Fruit fly (Drosophila melanogaster): ENCODE results near the gene mRpS24.

The mRpS24 gene

dm6 chr3R:24193373-24193879 lies 30.1 kb upstream of the mRpS24 start, which contains the start of the genes SMC6 and CG6204 (continued):
- TF ChIP-seq Hmr (GFP tag; optimal IDR thresholded peaks at IDR 0.05): peak; percentile 94
- TF ChIP-seq slp2 (GFP tag; optimal IDR thresholded peaks at IDR 0.05): peak; percentile 76
- TF ChIP-seq CHES-1-like (GFP tag; optimal IDR thresholded peaks at IDR 0.05): peak; percentile 79
- TF ChIP-seq tup (GFP tag; optimal IDR thresholded peaks at IDR 0.05): peak; percentile 52
- peak; percentile 95 for TF ChIP-seq CG12391 (tag; optimal IDR thresholded peaks at IDR 0.05)
- peak; percentile 81 for TF ChIP-seq CG3407 (GFP tag; optimal IDR thresholded peaks at IDR 0.05)
- peak; percentile 79 for TF ChIP-seq tx (GFP tag; optimal IDR thresholded peaks at IDR 0.05)
- TF ChIP-seq gsb (GFP tag; IDR thresholded peaks at IDR 0.05): peak; percentile 85
- TF ChIP-seq CG11696 (GFP tag; IDR thresholded peaks at IDR 0.05): peak; percentile 86
- peak; percentile 89 for TF ChIP-seq MBD-R2 (GFP tag; IDR thresholded peaks at IDR 0.05)
- peak; percentile 75 for TF ChIP-seq Nf-YA (GFP tag; IDR thresholded peaks at IDR 0.05)
- TF ChIP-seq sd (tag; optimal IDR thresholded peaks at IDR 0.05): peak; percentile 92
- no peak for TF ChIP-seq pan (optimal IDR thresholded peaks at IDR 0.05)
- TF ChIP-seq pan (GFP tag; optimal IDR thresholded peaks at IDR 0.05 in 1 of 2, IDR thresholded peaks at IDR 0.05 in 1 of 2): peak in 1 of 2 experiments; percentile 96
- TF ChIP-seq CG8388 (GFP tag; optimal IDR thresholded peaks at IDR 0.05): peak; percentile 92
- peak; percentile 84 for TF ChIP-seq GATAe (GFP tag; conservative IDR thresholded peaks at IDR 0.05)
- no peak for TF ChIP-seq grn (GFP tag; optimal IDR thresholded peaks at IDR 0.05)
- no peak for TF ChIP-seq Trl (optimal IDR thresholded peaks at IDR 0.05)
- TF ChIP-seq Trl (GFP tag; optimal IDR thresholded peaks at IDR 0.05): peak; percentile 79
- peak; percentile 92 for TF ChIP-seq Poxn (GFP tag; IDR thresholded peaks at IDR 0.05)
- TF ChIP-seq danr (GFP tag; IDR thresholded peaks at IDR 0.05): peak; percentile 86
- peak; percentile 96 for TF ChIP-seq CG32532 (GFP tag; IDR thresholded peaks at IDR 0.05)
- peak; percentile 94 for TF ChIP-seq Ada2b (GFP tag; IDR thresholded peaks at IDR 0.05)
- peak; percentile 87 to 91 for TF ChIP-seq Pdp1 (GFP tag; optimal IDR thresholded peaks at IDR 0.05)
- TF ChIP-seq CG6683 (GFP tag; optimal IDR thresholded peaks at IDR 0.05): peak; percentile 76
- TF ChIP-seq mirr (GFP tag; optimal IDR thresholded peaks at IDR 0.05): peak; percentile 83
- peak; percentile 95 for TF ChIP-seq ranshi (GFP tag; IDR thresholded peaks at IDR 0.05)
- peak; percentile 88 for TF ChIP-seq CG4328 (GFP tag; optimal IDR thresholded peaks at IDR 0.05)
- TF ChIP-seq CG9437 (GFP tag; optimal IDR thresholded peaks at IDR 0.05): peak; percentile 84
- TF ChIP-seq CG5953 (GFP tag; IDR thresholded peaks at IDR 0.05): peak; percentile 78
- TF ChIP-seq sc (optimal IDR thresholded peaks at IDR 0.05): no peak
- peak; percentile 78 for TF ChIP-seq sc (GFP tag; optimal IDR thresholded peaks at IDR 0.05)
- TF ChIP-seq H2.0 (GFP tag; IDR thresholded peaks at IDR 0.05): peak; percentile 95
- peak; percentile 86 for TF ChIP-seq ssp (GFP tag; IDR thresholded peaks at IDR 0.05)
- TF ChIP-seq CoRest (tag; optimal IDR thresholded peaks at IDR 0.05): peak; percentile 98
- TF ChIP-seq Dip2 (GFP tag; IDR thresholded peaks at IDR 0.05): peak; percentile 57
- TF ChIP-seq HmgD (GFP tag; optimal IDR thresholded peaks at IDR 0.05): peak; percentile 39
- TF ChIP-seq CG8089 (GFP tag; optimal IDR thresholded peaks at IDR 0.05): peak; percentile 53
- TF ChIP-seq Kr (GFP tag; optimal IDR thresholded peaks at IDR 0.05): no peak
- TF ChIP-seq CG16815 (GFP tag; optimal IDR thresholded peaks at IDR 0.05): peak; percentile 95
- TF ChIP-seq emc (GFP tag; optimal IDR thresholded peaks at IDR 0.05): peak; percentile 40
- peak; percentile 67; the same call in 1 of the 2 replicates for TF ChIP-seq gt (GFP tag; IDR thresholded peaks at IDR 0.05)
- peak; percentile 97 for TF ChIP-seq CG2678 (tag; optimal IDR thresholded peaks at IDR 0.05)
- TF ChIP-seq CG10274 (GFP tag; optimal IDR thresholded peaks at IDR 0.05): peak; percentile 75
- TF ChIP-seq Vsx1 (GFP tag; optimal IDR thresholded peaks at IDR 0.05): peak; percentile 89
- peak; percentile 95 for TF ChIP-seq CG11695 (GFP tag; IDR thresholded peaks at IDR 0.05)
- peak; percentile 14 for TF ChIP-seq Sin3A (optimal IDR thresholded peaks at IDR 0.05)
- TF ChIP-seq rib (GFP tag; IDR thresholded peaks at IDR 0.05): peak; percentile 90
- no peak for TF ChIP-seq HLH4C (GFP tag; IDR thresholded peaks at IDR 0.05; ENCODE audit: partially characterized antibody)
- peak; percentile 59 for TF ChIP-seq da (GFP tag; optimal IDR thresholded peaks at IDR 0.05)
- peak; percentile 53 for TF ChIP-seq luna (GFP tag; optimal IDR thresholded peaks at IDR 0.05)
- no peak for TF ChIP-seq Lpt (GFP tag; optimal IDR thresholded peaks at IDR 0.05)
- TF ChIP-seq CG30403 (GFP tag; optimal IDR thresholded peaks at IDR 0.05): peak; percentile 95
